Worm (Caenorhabditis elegans) whole organism, L2 larva: Measurements from ENCODE around the gene K02E7.11.
A peak's percentile ranks its signal among the peaks of the same experiment; 100 is the strongest.

Source experiments
- C34F6.9 ChIP-seq: fragments of 150-350 bp; optimal IDR thresholded peaks from 2 replicates; lab custom pipeline; 2014; ENCODE audit warnings: missing biosample characterization, missing genetic modification characterization
- F13H6.1 ChIP-seq: sonication (generic microtip); optimal IDR thresholded peaks from 2 replicates; lab custom pipeline; 2016; ENCODE audit warnings: missing genetic modification characterization, missing compliant biosample characterization
- alr-1 ChIP-seq: fragments of 150-350 bp; optimal IDR thresholded peaks from 2 replicates; lab custom pipeline; 2014; ENCODE audit warnings: missing biosample characterization, missing genetic modification characterization
- blmp-1 ChIP-seq: sonication (generic microtip); optimal IDR thresholded peaks from 2 replicates; lab custom pipeline; 2017; ENCODE audit warnings: missing genetic modification characterization, mild to moderate bottlenecking, missing compliant biosample characterization, antibody characterized with exemption, moderate library complexity; ENCODE audit not compliant: insufficient read depth
- crh-2 ChIP-seq: sonication (generic microtip); optimal IDR thresholded peaks from 2 replicates; lab custom pipeline; 2017; ENCODE audit warnings: missing biosample characterization, missing genetic modification characterization
- lin-13 ChIP-seq: fragments of 150-350 bp; optimal IDR thresholded peaks from 2 replicates; lab custom pipeline; 2014; ENCODE audit warnings: missing biosample characterization, missing genetic modification reagents, missing genetic modification characterization
- nhr-10 ChIP-seq: sonication (generic microtip); optimal IDR thresholded peaks from 2 replicates; lab custom pipeline; 2017; ENCODE audit warnings: missing biosample characterization, missing genetic modification characterization
- nhr-237 ChIP-seq: fragments of 150-350 bp; optimal IDR thresholded peaks from 2 replicates; lab custom pipeline; 2014; ENCODE audit warnings: missing biosample characterization, missing genetic modification characterization
- unc-39 ChIP-seq: fragments of 150-350 bp; optimal IDR thresholded peaks from 2 replicates; lab custom pipeline; 2014; ENCODE audit warnings: missing biosample characterization, missing genetic modification characterization

DNA sequence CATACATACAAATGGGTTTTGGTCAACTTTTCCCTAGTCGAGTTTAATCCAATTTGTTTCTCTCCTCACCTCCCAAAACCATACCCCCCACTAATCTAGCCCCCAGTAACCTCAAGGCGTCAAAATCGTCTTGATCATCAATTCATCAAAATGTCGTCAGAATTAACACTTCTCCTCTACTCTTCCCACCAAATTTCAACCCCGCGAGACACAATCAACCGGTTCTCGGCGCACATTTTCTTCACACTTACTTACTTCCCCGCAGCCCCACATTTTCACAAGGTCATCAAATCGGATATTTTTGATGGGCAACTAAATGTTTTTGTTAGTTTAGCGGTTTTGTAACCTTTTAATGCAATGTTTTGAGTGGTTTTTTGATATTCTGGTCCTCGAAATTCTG lies 15.4 kb upstream of the K02E7.11 start:
- no peak for TF ChIP-seq nhr-10 (tag; lab: Kevin White, UChicago)
- no peak for TF ChIP-seq alr-1 (tag; lab: Kevin White, UChicago)
- TF ChIP-seq crh-2 = no peak
- TF ChIP-seq lin-13 (GFP tag; lab: Kevin White, UChicago) = no peak
- TF ChIP-seq blmp-1 (tag; lab: Kevin White, UChicago) = peak; percentile 0
- no peak for TF ChIP-seq C34F6.9 (tag; lab: Kevin White, UChicago)
- TF ChIP-seq unc-39 (tag; lab: Kevin White, UChicago) = no peak
- TF ChIP-seq nhr-237 = no peak
- no peak for TF ChIP-seq F13H6.1 (tag; lab: Kevin White, UChicago)
